Worm (Caenorhabditis elegans) whole organism, young adult: Measurements from ENCODE around the gene F44G4.5.

Source experiments
- B0035.1 ChIP-seq: sonication (generic microtip); optimal IDR thresholded peaks from 2 replicates; lab custom pipeline; 2016; ENCODE audit warnings: missing genetic modification characterization, mild to moderate bottlenecking, missing compliant biosample characterization, missing genotype, missing genetic modification reagents
- B0261.1 ChIP-seq: sonication (generic microtip); optimal IDR thresholded peaks from 2 replicates; lab custom pipeline; 2016; ENCODE audit warnings: mild to moderate bottlenecking, missing genetic modification characterization, moderate library complexity, missing compliant biosample characterization
- D2030.7 ChIP-seq: fragments of 200-800 bp; sonication (Bioruptor generic); IDR thresholded peaks from 2 replicates; pipeline ENCODE4 v1.3.6; 2022; ENCODE audit warnings: missing genetic modification reagents, missing genetic modification characterization, missing compliant biosample characterization
- F49E8.2 ChIP-seq: sonication (generic microtip); optimal IDR thresholded peaks from 3 replicates; lab custom pipeline; 2017; ENCODE audit warnings: missing genetic modification characterization, mild to moderate bottlenecking, missing compliant biosample characterization, antibody characterized with exemption, moderate library complexity; ENCODE audit not compliant: insufficient read depth
- K11D2.4 ChIP-seq: fragments of 200-800 bp; sonication (Bioruptor generic); IDR thresholded peaks from 2 replicates; pipeline ENCODE4 v1.3.6; 2022; ENCODE audit warnings: missing genetic modification reagents, missing genetic modification characterization, missing compliant biosample characterization
- Y53G8AR.9 ChIP-seq: fragments of 200-800 bp; sonication (Bioruptor generic); conservative IDR thresholded peaks from 2 replicates; pipeline ENCODE4 v1.3.6; 2022; ENCODE audit warnings: missing genetic modification reagents, missing genetic modification characterization, missing compliant biosample characterization
- aptf-2 ChIP-seq: fragments of 200-800 bp; sonication (Bioruptor generic); conservative IDR thresholded peaks from 2 replicates; pipeline ENCODE4 v1.3.6; 2022; ENCODE audit warnings: missing genetic modification reagents, missing genetic modification characterization, missing compliant biosample characterization
- attf-5 ChIP-seq: fragments of 200-800 bp; sonication (Bioruptor generic); optimal IDR thresholded peaks from 2 replicates; lab custom pipeline; 2018; ENCODE audit warnings: mild to moderate bottlenecking, missing genetic modification characterization, missing compliant biosample characterization
- bed-1 ChIP-seq: fragments of 200-800 bp; sonication (Bioruptor generic); IDR thresholded peaks from 2 replicates; pipeline ENCODE4 v1.3.6; 2022; ENCODE audit warnings: missing genetic modification reagents, missing genetic modification characterization, missing compliant biosample characterization
- cebp-1 ChIP-seq, 2 experiments: fragments of 200-800 bp in 1 of 2; sonication (Bioruptor generic) in 1 of 2; sonication (generic microtip) in 1 of 2; IDR thresholded peaks in 1 of 2; optimal IDR thresholded peaks in 1 of 2; 2 replicates each; pipeline versions ENCODE4 v1.3.6 to Lab custom; 2017 to 2022; ENCODE audit warnings: missing compliant biosample characterization in 2 of 2, missing genetic modification characterization in 2 of 2, mild to moderate bottlenecking in 1 of 2, missing genetic modification reagents in 1 of 2, moderate library complexity in 1 of 2
- cebp-2 ChIP-seq: fragments of 200-800 bp; sonication (Bioruptor generic); IDR thresholded peaks from 2 replicates; pipeline ENCODE4 v1.3.6; 2022; ENCODE audit warnings: missing genetic modification characterization, missing compliant biosample characterization
- ceh-79 ChIP-seq: sonication (generic microtip); optimal IDR thresholded peaks from 2 replicates; lab custom pipeline; 2017; ENCODE audit warnings: mild to moderate bottlenecking, missing genetic modification characterization, missing compliant biosample characterization
- ceh-91 ChIP-seq: fragments of 200-800 bp; sonication (Bioruptor generic); IDR thresholded peaks from 2 replicates; pipeline ENCODE4 v1.3.6; 2022; ENCODE audit warnings: missing genetic modification reagents, missing genetic modification characterization, missing compliant biosample characterization
- dox-1 ChIP-seq: fragments of 200-800 bp; sonication (Bioruptor generic); IDR thresholded peaks from 2 replicates; pipeline ENCODE4 v1.3.6; 2022; ENCODE audit warnings: missing genetic modification reagents, missing genetic modification characterization, missing compliant biosample characterization
- efl-1 ChIP-seq: fragments of 150-350 bp; optimal IDR thresholded peaks from 2 replicates; lab custom pipeline; 2014; ENCODE audit warnings: missing biosample characterization, missing genetic modification reagents, missing genetic modification characterization
- egl-44 ChIP-seq: fragments of 200-800 bp; sonication (Bioruptor generic); IDR thresholded peaks from 2 replicates; pipeline ENCODE4 v1.3.6; 2022; ENCODE audit warnings: missing genetic modification reagents, missing genetic modification characterization, missing compliant biosample characterization
- ets-4 ChIP-seq: fragments of 200-800 bp; sonication (Bioruptor generic); optimal IDR thresholded peaks from 2 replicates; lab custom pipeline; 2018; ENCODE audit warnings: mild to moderate bottlenecking, missing genetic modification characterization, missing compliant biosample characterization
- him-1 ChIP-seq: sonication (generic microtip); optimal IDR thresholded peaks from 2 replicates; lab custom pipeline; 2016; ENCODE audit warnings: missing genotype, missing genetic modification reagents, missing genetic modification characterization, missing compliant biosample characterization
- lin-54 ChIP-seq: fragments of 200-800 bp; sonication (Bioruptor generic); optimal IDR thresholded peaks from 2 replicates; lab custom pipeline; 2018; ENCODE audit warnings: mild to moderate bottlenecking, missing genetic modification characterization, missing compliant biosample characterization
- lsl-1 ChIP-seq: fragments of 200-800 bp; sonication (Bioruptor generic); optimal IDR thresholded peaks from 2 replicates; lab custom pipeline; 2018; ENCODE audit warnings: mild to moderate bottlenecking, missing genetic modification characterization, moderate library complexity, missing compliant biosample characterization
- madf-8 ChIP-seq: fragments of 200-800 bp; sonication (Bioruptor generic); conservative IDR thresholded peaks from 2 replicates; pipeline ENCODE4 v1.3.6; 2022; ENCODE audit warnings: missing genetic modification reagents, missing genetic modification characterization, missing compliant biosample characterization
- mes-4 ChIP-seq: sonication (generic microtip); optimal IDR thresholded peaks from 2 replicates; lab custom pipeline; 2016; ENCODE audit warnings: missing genotype, missing genetic modification characterization, missing compliant biosample characterization
- nfya-2 ChIP-seq: fragments of 200-800 bp; sonication (Bioruptor generic); IDR thresholded peaks from 2 replicates; pipeline ENCODE4 v1.3.6; 2022; ENCODE audit warnings: missing genetic modification reagents, missing genetic modification characterization, missing compliant biosample characterization
- nhr-80 ChIP-seq: sonication (generic microtip); optimal IDR thresholded peaks from 2 replicates; lab custom pipeline; 2016; ENCODE audit warnings: missing genetic modification characterization, missing compliant biosample characterization
- nhr-90 ChIP-seq: sonication (generic microtip); optimal IDR thresholded peaks from 2 replicates; lab custom pipeline; 2016; ENCODE audit warnings: missing genotype, mild to moderate bottlenecking, missing genetic modification characterization, missing compliant biosample characterization
- pbrm-1 ChIP-seq: fragments of 200-800 bp; sonication (Bioruptor generic); IDR thresholded peaks from 2 replicates; pipeline ENCODE4 v1.3.6; 2022; ENCODE audit warnings: missing genetic modification reagents, missing genetic modification characterization, missing compliant biosample characterization
- sdz-38 ChIP-seq: sonication (generic microtip); optimal IDR thresholded peaks from 2 replicates; lab custom pipeline; 2016; ENCODE audit warnings: missing genotype, missing genetic modification characterization, missing compliant biosample characterization
- sea-2 ChIP-seq: fragments of 200-800 bp; sonication (Bioruptor generic); IDR thresholded peaks from 2 replicates; pipeline ENCODE4 v1.3.6; 2022; ENCODE audit warnings: missing genetic modification characterization, missing compliant biosample characterization
- snpc-1.1 ChIP-seq: sonication (generic microtip); optimal IDR thresholded peaks from 2 replicates; lab custom pipeline; 2017; ENCODE audit warnings: missing genetic modification characterization, mild to moderate bottlenecking, missing compliant biosample characterization, antibody characterized with exemption, moderate library complexity, missing genotype, missing genetic modification reagents; ENCODE audit not compliant: insufficient read depth
- snpc-3.4 ChIP-seq: sonication (generic microtip); optimal IDR thresholded peaks from 2 replicates; lab custom pipeline; 2017; ENCODE audit warnings: missing genetic modification characterization, mild to moderate bottlenecking, missing compliant biosample characterization, antibody characterized with exemption, moderate library complexity, missing genotype, missing genetic modification reagents
- sptf-2 ChIP-seq: fragments of 200-800 bp; sonication (Bioruptor generic); optimal IDR thresholded peaks from 2 replicates; lab custom pipeline; 2018; ENCODE audit warnings: mild to moderate bottlenecking, missing genetic modification characterization, missing compliant biosample characterization
- unc-130 ChIP-seq: sonication (generic microtip); optimal IDR thresholded peaks from 2 replicates; lab custom pipeline; 2016; ENCODE audit warnings: missing genetic modification reagents, missing genetic modification characterization, missing compliant biosample characterization
- unc-62 ChIP-seq: fragments of 150-350 bp; optimal IDR thresholded peaks from 2 replicates; lab custom pipeline; 2014; ENCODE audit warnings: missing biosample characterization, missing genetic modification reagents, missing genetic modification characterization
- ztf-18 ChIP-seq: sonication (generic microtip); optimal IDR thresholded peaks from 2 replicates; lab custom pipeline; 2016; ENCODE audit warnings: missing genotype, mild to moderate bottlenecking, missing genetic modification characterization, missing compliant biosample characterization

The F44G4.5 gene

ce11 chrII:9001743-9002222, 1.6 kb upstream of the F44G4.5 start, which contains the start of gene F44G4.6 (continued):
- TF ChIP-seq B0261.1 (tag; lab: Kevin White, UChicago): no peak
- TF ChIP-seq, all 124 proteins: peak for 0

DNA sequence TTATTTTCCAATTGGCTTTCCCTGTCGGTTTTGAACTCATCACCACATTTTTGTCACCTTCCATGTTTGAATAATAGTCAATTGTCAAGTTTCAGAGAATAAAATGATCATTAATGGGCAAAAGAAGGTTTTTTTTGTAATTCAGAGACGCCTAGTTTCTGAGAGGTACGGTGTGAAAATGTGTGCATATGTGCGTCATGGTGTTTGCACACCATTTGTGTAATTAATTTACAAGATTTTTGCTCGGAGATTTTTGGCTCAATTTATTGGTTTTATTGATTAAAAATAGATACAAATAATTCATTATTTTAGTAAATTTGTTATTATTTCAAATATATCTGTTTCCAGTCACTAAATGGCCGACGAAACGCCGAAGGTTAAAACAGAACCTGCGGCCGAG, 2.8 kb downstream of the F44G4.5 start, which contains the start of the genes F44G4.3 and tdp-1:
Gene F44G4.3 (minus strand): TSS at position 184 of the 400 bp plus-strand sequence.
Gene tdp-1 (plus strand): TSS at position 347 of the 400 bp plus-strand sequence.
- TF ChIP-seq attf-5 (GFP tag; lab: Kevin White, UChicago): peak; percentile 2
- TF ChIP-seq B0261.1 (tag; lab: Kevin White, UChicago): no peak
- TF ChIP-seq egl-44 (GFP tag; lab: Robert Waterston, UW): no peak
- no peak for TF ChIP-seq madf-8 (GFP tag; lab: Robert Waterston, UW)
- no peak for TF ChIP-seq ceh-91 (GFP tag; lab: Robert Waterston, UW)
- peak; percentile 69 for TF ChIP-seq lsl-1

ce11 chrII:8996064-8996463, 4.2 kb downstream of the F44G4.5 start, which contains the start of gene ndub-2:
ndub-2 (plus strand) TSS chrII:8996364.
- no peak for TF ChIP-seq efl-1
- TF ChIP-seq ceh-79 (tag; lab: Kevin White, UChicago): no peak
- TF ChIP-seq nfya-2 (GFP tag; lab: Robert Waterston, UW): no peak
- TF ChIP-seq snpc-1.1 (tag; lab: Kevin White, UChicago): no peak
- TF ChIP-seq pbrm-1: no peak
- no peak for TF ChIP-seq unc-130 (GFP tag; lab: Kevin White, UChicago)

DNA sequence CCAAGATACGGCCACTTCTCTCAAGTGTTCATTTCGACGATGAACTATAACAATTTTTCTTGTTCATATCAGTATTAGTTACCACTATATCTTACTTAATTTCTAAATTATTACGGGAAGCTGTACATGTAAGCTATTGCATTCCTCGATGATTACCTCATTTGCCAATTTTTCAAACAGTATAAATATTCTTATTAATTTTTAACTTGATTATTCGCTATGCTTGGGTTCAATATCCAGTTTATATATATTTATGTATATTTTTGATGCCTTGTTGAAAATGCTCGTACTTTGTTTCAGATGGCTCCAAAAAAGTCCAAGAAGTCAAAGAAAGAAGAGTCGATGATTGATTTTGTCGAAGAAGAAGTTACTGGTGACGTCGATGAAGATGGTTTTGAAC, 5.9 kb downstream of the F44G4.5 start, which contains the start of gene F44G4.1:
Gene F44G4.1 (plus strand): TSS at position 301 of the 400 bp plus-strand sequence.
- no peak for TF ChIP-seq mes-4
- peak; percentile 48; the same call in 1 of the 2 replicates for TF ChIP-seq Y53G8AR.9 (GFP tag; lab: Robert Waterston, UW)
- TF ChIP-seq, all 124 proteins: peak for 1

- TF ChIP-seq D2030.7: no peak
- peak; percentile 8 for TF ChIP-seq lsl-1
These were observed 7.5 kb downstream of the F44G4.5 start, which contains the start of gene ooc-5 for ce11 chrII:8992780-8993179. ooc-5 (plus strand) TSS chrII:8993160.

DNA sequence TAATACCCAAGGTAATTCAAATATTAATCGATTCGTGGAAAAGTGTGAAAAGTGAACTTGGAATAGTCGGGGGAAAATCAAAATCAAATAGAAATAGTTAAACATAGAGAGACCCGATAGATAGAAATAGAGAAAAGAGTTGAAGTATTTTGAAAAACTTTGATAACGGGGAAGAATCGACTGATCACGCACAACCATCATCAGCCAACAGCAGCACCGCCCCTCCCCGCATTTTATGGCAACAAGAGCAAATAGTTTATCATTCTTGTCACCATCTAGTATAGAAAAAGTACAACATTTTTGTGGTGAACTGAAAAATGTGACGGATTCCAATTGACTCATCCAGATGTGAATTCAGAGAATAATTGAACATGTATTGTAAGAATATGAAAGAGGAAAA, 8.6 kb downstream of the F44G4.5 start:
- TF ChIP-seq dox-1 (GFP tag; lab: Robert Waterston, UW) (peak; percentile 31; the same call in 1 of the 2 replicates), nhr-80 (tag; lab: Kevin White, UChicago) (peak; percentile 78), K11D2.4 (GFP tag; lab: Robert Waterston, UW) (no peak), bed-1 (no peak), ets-4 (GFP tag; lab: Kevin White, UChicago) (no peak), B0035.1 (no peak), cebp-1 (GFP tag; IDR thresholded peaks at IDR 0.05; lab: Robert Waterston, UW) (no peak), cebp-1 (tag; optimal IDR thresholded peaks at IDR 0.05; lab: Kevin White, UChicago) (peak; percentile 8), nfya-2 (GFP tag; lab: Robert Waterston, UW) (no peak), ceh-79 (tag; lab: Kevin White, UChicago) (no peak), him-1 (tag; lab: Kevin White, UChicago) (no peak), F49E8.2 (no peak)

DNA sequence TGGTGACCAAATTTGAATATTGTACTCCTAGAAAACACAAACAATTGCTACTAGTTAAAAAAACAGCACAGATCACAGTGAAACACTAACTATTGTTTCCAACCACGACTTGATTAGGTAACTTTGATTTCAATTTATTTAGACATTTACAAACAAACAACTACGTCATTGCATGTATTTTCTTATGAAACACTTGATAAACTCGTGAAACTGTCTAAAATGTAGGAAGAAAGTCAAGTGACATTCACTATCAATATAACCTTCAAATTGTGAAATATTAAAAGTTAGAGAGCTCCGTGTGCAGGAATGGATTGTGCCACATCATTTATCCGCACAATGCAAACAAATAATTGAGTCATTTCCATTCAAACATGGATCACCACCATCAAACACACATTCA, 10.0 kb downstream of the F44G4.5 start:
- no peak for TF ChIP-seq ztf-18
- no peak for TF ChIP-seq aptf-2 (GFP tag; lab: Robert Waterston, UW)
- TF ChIP-seq sea-2: no peak
- peak; percentile 24 for TF ChIP-seq attf-5 (GFP tag; lab: Kevin White, UChicago)
- no peak for TF ChIP-seq sdz-38 (tag; lab: Kevin White, UChicago)
- TF ChIP-seq efl-1: no peak
- TF ChIP-seq nhr-80 (tag; lab: Kevin White, UChicago): peak; percentile 35
- peak; percentile 80 for TF ChIP-seq unc-62
- TF ChIP-seq nhr-90 (tag; lab: Kevin White, UChicago): no peak
- peak; percentile 63; the same call in 1 of the 2 replicates for TF ChIP-seq cebp-1 (GFP tag; IDR thresholded peaks at IDR 0.05; lab: Robert Waterston, UW)
- TF ChIP-seq cebp-1 (tag; optimal IDR thresholded peaks at IDR 0.05; lab: Kevin White, UChicago): peak; percentile 80
- no peak for TF ChIP-seq snpc-3.4 (tag; lab: Kevin White, UChicago)
- TF ChIP-seq cebp-2: no peak
- TF ChIP-seq sptf-2 (GFP tag; lab: Kevin White, UChicago): no peak
- TF ChIP-seq lin-54 (GFP tag; lab: Kevin White, UChicago): no peak
- TF ChIP-seq, all 124 proteins: peak for 4
